Fruit fly (Drosophila melanogaster) whole organism, embryonic: ENCODE measurements around the gene CG46307.

Source experiments
- Atf3 ChIP-seq: fragments of 200-800 bp; sonication (Bioruptor generic); optimal IDR thresholded peaks from 3 replicates; lab custom pipeline; 2016; ENCODE audit warnings: missing biosample characterization, missing genetic modification characterization
- Atf6 ChIP-seq: fragments of 200-800 bp; sonication (Bioruptor generic); IDR thresholded peaks from 2 replicates; pipeline ENCODE4 v1.3.6; 2022; ENCODE audit warnings: missing biosample characterization, missing genetic modification characterization
- C15 ChIP-seq: fragments of 200-800 bp; sonication (Bioruptor generic); IDR thresholded peaks from 3 replicates; pipeline ENCODE4 v1.3.6; 2022; ENCODE audit warnings: missing biosample characterization, missing genetic modification characterization
- CG10321 ChIP-seq: fragments of 200-800 bp; sonication (Bioruptor generic); IDR thresholded peaks from 2 replicates; pipeline ENCODE4 v1.3.6; 2022; ENCODE audit warnings: missing biosample characterization, missing genetic modification characterization
- CG11696 ChIP-seq: fragments of 200-800 bp; sonication (Bioruptor generic); IDR thresholded peaks from 2 replicates; pipeline ENCODE4 v1.3.6; 2022; ENCODE audit warnings: missing biosample characterization, missing genetic modification characterization
- CG13624 ChIP-seq: fragments of 200-800 bp; sonication (Bioruptor generic); optimal IDR thresholded peaks from 2 replicates; lab custom pipeline; 2016; ENCODE audit warnings: missing biosample characterization, missing genetic modification characterization
- CG15479 ChIP-seq: fragments of 200-800 bp; sonication (Bioruptor generic); optimal IDR thresholded peaks from 3 replicates; lab custom pipeline; 2019; ENCODE audit warnings: missing biosample characterization, mild to moderate bottlenecking, missing genetic modification characterization, moderate library complexity
- CG17359 ChIP-seq: fragments of 200-800 bp; sonication (Bioruptor generic); optimal IDR thresholded peaks from 3 replicates; lab custom pipeline; 2018; ENCODE audit warnings: missing biosample characterization, mild to moderate bottlenecking, missing genetic modification characterization, moderate library complexity
- CG17802 ChIP-seq: fragments of 200-800 bp; sonication (Bioruptor generic); optimal IDR thresholded peaks from 2 replicates; lab custom pipeline; 2018; ENCODE audit warnings: missing biosample characterization, mild to moderate bottlenecking, missing genetic modification characterization, moderate library complexity
- CG2678 ChIP-seq: fragments of 200-800 bp; sonication (Bioruptor generic); optimal IDR thresholded peaks from 3 replicates; lab custom pipeline; 2019; ENCODE audit warnings: missing biosample characterization, mild to moderate bottlenecking, missing genetic modification characterization, moderate library complexity
- CG31441 ChIP-seq: fragments of 200-800 bp; sonication (Bioruptor generic); IDR thresholded peaks from 2 replicates; pipeline ENCODE4 v1.3.6; 2022; ENCODE audit warnings: missing biosample characterization, missing genetic modification characterization
- CG33557 ChIP-seq: fragments of 200-800 bp; sonication (Bioruptor generic); optimal IDR thresholded peaks from 2 replicates; lab custom pipeline; 2019; ENCODE audit warnings: missing biosample characterization, mild to moderate bottlenecking, missing genetic modification characterization, moderate library complexity
- CG4707 ChIP-seq: fragments of 200-800 bp; sonication (Bioruptor generic); optimal IDR thresholded peaks from 2 replicates; lab custom pipeline; 2018; ENCODE audit warnings: missing biosample characterization, mild to moderate bottlenecking, missing genetic modification characterization, moderate library complexity
- CG5953 ChIP-seq: fragments of 200-800 bp; sonication (Bioruptor generic); IDR thresholded peaks from 2 replicates; pipeline ENCODE4 v1.3.6; 2022; ENCODE audit warnings: missing biosample characterization, missing genetic modification characterization
- CG6683 ChIP-seq: fragments of 200-800 bp; sonication (Bioruptor generic); optimal IDR thresholded peaks from 2 replicates; lab custom pipeline; 2017; ENCODE audit warnings: missing biosample characterization, mild to moderate bottlenecking, missing genetic modification characterization, missing genetic modification reagents
- CG7987 ChIP-seq: fragments of 200-800 bp; sonication (Bioruptor generic); optimal IDR thresholded peaks from 2 replicates; lab custom pipeline; 2018; ENCODE audit warnings: missing biosample characterization, mild to moderate bottlenecking, missing genetic modification characterization, moderate library complexity
- CG8359 ChIP-seq: fragments of 200-800 bp; sonication (Bioruptor generic); optimal IDR thresholded peaks from 2 replicates; lab custom pipeline; 2017; ENCODE audit warnings: missing biosample characterization, mild to moderate bottlenecking, missing genetic modification characterization, borderline replicate concordance
- CG9817 ChIP-seq: fragments of 200-800 bp; sonication (Bioruptor generic); optimal IDR thresholded peaks from 2 replicates; lab custom pipeline; 2018; ENCODE audit warnings: missing biosample characterization, mild to moderate bottlenecking, missing genetic modification characterization, moderate library complexity
- CG9932 ChIP-seq: fragments of 200-800 bp; sonication (Bioruptor generic); IDR thresholded peaks from 2 replicates; pipeline ENCODE4 v1.3.6; 2022; ENCODE audit warnings: missing biosample characterization, missing genetic modification characterization
- CHES-1-like ChIP-seq: fragments of 200-800 bp; sonication (Bioruptor generic); optimal IDR thresholded peaks from 2 replicates; lab custom pipeline; 2016; ENCODE audit warnings: missing biosample characterization, missing genetic modification characterization
- CoRest ChIP-seq: fragments of 200-800 bp; sonication (Bioruptor generic); optimal IDR thresholded peaks from 3 replicates; lab custom pipeline; 2018; ENCODE audit warnings: missing biosample characterization, mild to moderate bottlenecking, missing genetic modification characterization, moderate library complexity
- Dek ChIP-seq: fragments of 200-800 bp; sonication (Bioruptor generic); optimal IDR thresholded peaks from 3 replicates; lab custom pipeline; 2019; ENCODE audit warnings: missing biosample characterization, mild to moderate bottlenecking, missing genetic modification characterization, moderate library complexity
- Eip74EF ChIP-seq, 2 experiments: fragments of 200-800 bp in 1 of 2; fragments of >200 bp in 1 of 2; sonication (Bioruptor generic) in 1 of 2; optimal IDR thresholded peaks; 2 replicates each; lab custom pipeline; 2017 to 2019; ENCODE audit warnings: missing biosample characterization in 2 of 2, missing genetic modification characterization in 2 of 2, mild to moderate bottlenecking in 1 of 2, moderate library complexity in 1 of 2
- Gsc ChIP-seq: fragments of 200-800 bp; sonication (Bioruptor generic); IDR thresholded peaks from 2 replicates; pipeline ENCODE4 v1.3.6; 2022; ENCODE audit warnings: missing biosample characterization, missing genetic modification characterization
- HLH4C ChIP-seq: fragments of 200-800 bp; sonication (Bioruptor generic); IDR thresholded peaks from 3 replicates; pipeline ENCODE4 v1.3.6; 2022; ENCODE audit warnings: missing biosample characterization, missing genetic modification characterization; ENCODE audit not compliant: partially characterized antibody
- Hr3 ChIP-seq: fragments of 200-800 bp; sonication (Bioruptor generic); optimal IDR thresholded peaks from 3 replicates; lab custom pipeline; 2016; ENCODE audit warnings: missing biosample characterization, missing genetic modification characterization
- NC2α ChIP-seq: fragments of 200-800 bp; sonication (Bioruptor generic); optimal IDR thresholded peaks from 2 replicates; lab custom pipeline; 2016; ENCODE audit warnings: missing biosample characterization, missing genetic modification characterization
- NK7.1 ChIP-seq: fragments of 200-800 bp; sonication (Bioruptor generic); optimal IDR thresholded peaks from 3 replicates; lab custom pipeline; 2016; ENCODE audit warnings: missing biosample characterization, missing genetic modification characterization
- Neu2 ChIP-seq: fragments of 200-800 bp; sonication (Bioruptor generic); optimal IDR thresholded peaks from 3 replicates; lab custom pipeline; 2016; ENCODE audit warnings: missing biosample characterization, missing genetic modification characterization, borderline replicate concordance
- Scr ChIP-seq: fragments of 200-800 bp; sonication (Bioruptor generic); IDR thresholded peaks from 2 replicates; pipeline ENCODE4 v1.3.6; 2022; ENCODE audit warnings: missing biosample characterization, missing genetic modification characterization; ENCODE audit not compliant: partially characterized antibody
- Side ChIP-seq: fragments of 200-800 bp; sonication (Bioruptor generic); optimal IDR thresholded peaks from 2 replicates; lab custom pipeline; 2016; ENCODE audit warnings: missing biosample characterization, missing genetic modification characterization
- Taf1 ChIP-seq: fragments of 200-800 bp; sonication (Bioruptor generic); IDR thresholded peaks from 2 replicates; pipeline ENCODE4 v1.3.6; 2022; ENCODE audit warnings: missing biosample characterization, missing genetic modification characterization
- ap ChIP-seq: fragments of 200-800 bp; sonication (Bioruptor generic); IDR thresholded peaks from 2 replicates; pipeline ENCODE4 v1.3.6; 2022; ENCODE audit warnings: missing biosample characterization, missing genetic modification characterization
- bcd ChIP-seq: fragments of 200-800 bp; sonication (Bioruptor generic); optimal IDR thresholded peaks from 2 replicates; lab custom pipeline; 2017; ENCODE audit warnings: missing biosample characterization, mild to moderate bottlenecking, missing genetic modification characterization
- chm ChIP-seq: fragments of 200-800 bp; sonication (Bioruptor generic); IDR thresholded peaks from 2 replicates; pipeline ENCODE4 v1.3.6; 2022; ENCODE audit warnings: missing biosample characterization, missing genetic modification characterization
- crc ChIP-seq: fragments of 200-800 bp; sonication (Bioruptor generic); optimal IDR thresholded peaks from 2 replicates; lab custom pipeline; 2016; ENCODE audit warnings: missing biosample characterization, missing genetic modification characterization
- croc ChIP-seq: fragments of 200-800 bp; sonication (Bioruptor generic); conservative IDR thresholded peaks from 3 replicates; pipeline ENCODE4 v1.3.6; 2022; ENCODE audit warnings: missing biosample characterization, missing genetic modification characterization
- disco-r ChIP-seq: fragments of 200-800 bp; sonication (Bioruptor generic); optimal IDR thresholded peaks from 2 replicates; lab custom pipeline; 2016; ENCODE audit warnings: missing biosample characterization, missing genetic modification characterization
- ftz-f1 ChIP-seq: fragments of 200-800 bp; sonication (Bioruptor generic); optimal IDR thresholded peaks from 2 replicates; lab custom pipeline; 2016; ENCODE audit warnings: missing biosample characterization, missing genetic modification characterization
- jing ChIP-seq: fragments of 200-800 bp; sonication (Bioruptor generic); optimal IDR thresholded peaks from 2 replicates; lab custom pipeline; 2018; ENCODE audit warnings: missing biosample characterization, mild to moderate bottlenecking, missing genetic modification characterization
- lilli ChIP-seq: fragments of 200-800 bp; sonication (Bioruptor generic); optimal IDR thresholded peaks from 3 replicates; lab custom pipeline; 2016; ENCODE audit warnings: missing biosample characterization, missing genetic modification characterization
- luna ChIP-seq: fragments of 200-800 bp; sonication (Bioruptor generic); optimal IDR thresholded peaks from 2 replicates; lab custom pipeline; 2016; ENCODE audit warnings: missing biosample characterization, missing genetic modification characterization
- maf-S ChIP-seq: fragments of 200-800 bp; sonication (Bioruptor generic); optimal IDR thresholded peaks from 2 replicates; lab custom pipeline; 2016; ENCODE audit warnings: missing biosample characterization, missing genetic modification characterization
- mam ChIP-seq: fragments of 200-800 bp; sonication (Bioruptor generic); optimal IDR thresholded peaks from 3 replicates; lab custom pipeline; 2016; ENCODE audit warnings: missing biosample characterization, missing genetic modification characterization
- pfk ChIP-seq: fragments of 200-800 bp; sonication (Bioruptor generic); optimal IDR thresholded peaks from 2 replicates; lab custom pipeline; 2018; ENCODE audit warnings: missing biosample characterization, mild to moderate bottlenecking, missing genetic modification characterization, moderate library complexity
- sens-2 ChIP-seq: fragments of 200-800 bp; sonication (Bioruptor generic); IDR thresholded peaks from 2 replicates; pipeline ENCODE4 v1.3.6; 2022; ENCODE audit warnings: missing biosample characterization, missing genetic modification characterization
- vfl ChIP-seq: fragments of 200-800 bp; sonication (Bioruptor generic); optimal IDR thresholded peaks from 2 replicates; lab custom pipeline; 2016; ENCODE audit warnings: missing biosample characterization, missing genetic modification characterization
- zen2 ChIP-seq: fragments of 200-800 bp; sonication (Bioruptor generic); IDR thresholded peaks from 3 replicates; pipeline ENCODE4 v1.3.6; 2022; ENCODE audit warnings: missing biosample characterization, missing genetic modification characterization; ENCODE audit not compliant: partially characterized antibody

The CG46307 gene

DNA sequence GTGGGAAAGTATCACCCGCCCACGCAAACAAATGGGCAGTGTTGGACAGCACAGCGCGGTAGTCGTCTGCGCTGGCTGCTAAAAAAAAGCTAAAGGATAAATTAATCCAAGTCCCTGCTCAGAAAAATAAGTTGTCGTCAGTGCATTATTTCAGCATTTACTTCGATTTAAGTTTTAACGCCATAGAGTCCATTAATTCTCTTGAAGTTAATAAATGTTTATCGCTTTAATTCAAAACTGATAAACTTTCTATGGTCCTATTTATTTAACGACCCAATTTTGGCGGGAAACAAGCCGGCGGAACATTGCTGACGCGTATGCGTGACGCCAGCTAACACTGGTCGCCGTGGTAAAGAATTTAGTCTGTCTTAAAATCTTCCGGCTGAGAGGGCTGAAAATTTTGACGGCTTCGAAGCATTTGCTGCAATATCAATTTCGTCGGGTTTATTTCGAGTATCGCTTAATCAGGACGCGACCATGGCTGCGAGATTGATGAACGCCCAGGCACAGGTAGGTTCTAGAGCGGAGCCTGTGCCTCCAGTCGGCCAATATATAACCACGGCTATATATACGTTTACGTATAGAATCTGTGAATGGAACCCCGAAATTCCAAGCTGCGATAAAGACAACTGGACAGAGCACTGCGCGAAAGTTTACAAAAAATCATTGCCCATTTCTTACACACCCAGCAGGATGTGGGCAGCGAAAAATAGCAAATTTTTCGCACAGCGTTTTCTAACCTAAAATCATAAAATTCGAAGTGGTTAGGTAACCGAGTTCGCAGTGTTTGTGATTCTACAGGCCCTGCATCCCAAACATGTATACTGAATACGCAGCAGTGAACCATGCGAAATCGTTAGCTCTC lies 64.2 kb downstream of the CG46307 start, which contains the start of the genes mAcon1, CG43345 and CG43346 (continued):
- peak; percentile 64 for TF ChIP-seq croc (GFP tag; lab: Robert Waterston, UW)
- TF ChIP-seq CG9817: peak; percentile 79
- peak; percentile 76 for TF ChIP-seq Hr3 (GFP tag; lab: Kevin White, UChicago)
- TF ChIP-seq Neu2 (GFP tag; lab: Kevin White, UChicago): peak; percentile 45
- no peak; the same call in 1 of the 2 replicates for TF ChIP-seq CG5953 (GFP tag; lab: Robert Waterston, UW)
- TF ChIP-seq bcd (GFP tag; lab: Kevin White, UChicago): no peak
- TF ChIP-seq Gsc (GFP tag; lab: Robert Waterston, UW): 0 out of 2 replicates have a peak, but pooled peaks have one; percentile 8
- TF ChIP-seq CG8359 (GFP tag; lab: Kevin White, UChicago): peak; percentile 24
- peak; percentile 68 for TF ChIP-seq vfl
- no peak; the same call in 1 of the 2 replicates for TF ChIP-seq Taf1 (GFP tag; lab: Robert Waterston, UW)
- peak; percentile 74 for TF ChIP-seq Dek
- peak; percentile 78 for TF ChIP-seq maf-S (GFP tag; lab: Kevin White, UChicago)
- no peak; the same call in 1 of the 2 replicates for TF ChIP-seq CG31441
- peak; percentile 6 for TF ChIP-seq pfk (GFP tag; lab: Kevin White, UChicago)
- TF ChIP-seq Scr: no peak
- peak; percentile 91 for TF ChIP-seq CG13624 (GFP tag; lab: Kevin White, UChicago)
- peak; percentile 81 for TF ChIP-seq NK7.1 (GFP tag; lab: Kevin White, UChicago)
- TF ChIP-seq sens-2 (GFP tag; lab: Robert Waterston, UW): no peak
- TF ChIP-seq Side (GFP tag; lab: Kevin White, UChicago): peak; percentile 82
- TF ChIP-seq CG2678: no peak
- TF ChIP-seq HLH4C: no peak
- peak; percentile 47; the same call in 1 of the 2 replicates for TF ChIP-seq CG10321 (GFP tag; lab: Robert Waterston, UW)
- peak; percentile 53 for TF ChIP-seq ftz-f1 (GFP tag; lab: Kevin White, UChicago)
- peak; percentile 67 for TF ChIP-seq CG6683
- TF ChIP-seq CG17359 (tag; lab: Kevin White, UChicago): no peak
- peak; percentile 92 for TF ChIP-seq mam (GFP tag; lab: Kevin White, UChicago)
- peak; percentile 67 for TF ChIP-seq disco-r (GFP tag; lab: Kevin White, UChicago)
- TF ChIP-seq CG17802: no peak
- TF ChIP-seq CG9932 (GFP tag; lab: Robert Waterston, UW): peak; percentile 84
- no peak for TF ChIP-seq Eip74EF (GFP tag; optimal IDR thresholded peaks at IDR 0.05; lab: Kevin White, UChicago)
- TF ChIP-seq CHES-1-like (GFP tag; lab: Kevin White, UChicago): peak; percentile 87
- TF ChIP-seq CG33557 (GFP tag; lab: Kevin White, UChicago): peak; percentile 54
- TF ChIP-seq luna (GFP tag; lab: Kevin White, UChicago): peak; percentile 76
- no peak for TF ChIP-seq zen2 (GFP tag; lab: Robert Waterston, UW)
- peak; percentile 6; the same call in 1 of the 2 replicates for TF ChIP-seq chm
- TF ChIP-seq crc (GFP tag; lab: Kevin White, UChicago): peak; percentile 70
- TF ChIP-seq NC2α (GFP tag; lab: Kevin White, UChicago): peak; percentile 82
- no peak for TF ChIP-seq CG11696 (GFP tag; lab: Robert Waterston, UW)
- TF ChIP-seq CG7987: peak; percentile 69
- peak; percentile 87 for TF ChIP-seq CoRest (tag; lab: Kevin White, UChicago)
- peak; percentile 89 for TF ChIP-seq lilli (GFP tag; lab: Kevin White, UChicago)
- TF ChIP-seq jing (GFP tag; lab: Kevin White, UChicago): peak; percentile 52
- no peak for TF ChIP-seq CG4707 (GFP tag; lab: Kevin White, UChicago)
- TF ChIP-seq CG15479 (GFP tag; lab: Kevin White, UChicago): peak; percentile 66
- TF ChIP-seq C15: no peak
- TF ChIP-seq Atf3 (GFP tag; lab: Kevin White, UChicago): peak; percentile 79
- TF ChIP-seq ap (GFP tag; lab: Robert Waterston, UW): no peak
- TF ChIP-seq Atf6 (GFP tag; lab: Robert Waterston, UW): peak; percentile 72
